Worm (Caenorhabditis elegans) whole organism, L3 larva: ENCODE results near the gene ZK287.4.

Experiments used
- R02D3.7 ChIP-seq: fragments of 150-350 bp; optimal IDR thresholded peaks from 2 replicates; lab custom pipeline; 2014; ENCODE audit warnings: missing biosample characterization, missing genetic modification characterization
- ZK546.5 ChIP-seq: sonication (generic microtip); optimal IDR thresholded peaks from 2 replicates; lab custom pipeline; 2017; ENCODE audit warnings: missing biosample characterization, missing genetic modification characterization
- aly-2 ChIP-seq: fragments of 150-350 bp; optimal IDR thresholded peaks from 2 replicates; lab custom pipeline; 2014; ENCODE audit warnings: missing biosample characterization, missing genetic modification characterization
- ceh-16 ChIP-seq: sonication (generic microtip); optimal IDR thresholded peaks from 2 replicates; lab custom pipeline; 2017; ENCODE audit warnings: missing biosample characterization, missing genetic modification characterization
- ceh-28 ChIP-seq: fragments of 150-350 bp; optimal IDR thresholded peaks from 2 replicates; lab custom pipeline; 2014; ENCODE audit warnings: missing biosample characterization, missing genetic modification reagents, missing genetic modification characterization
- ceh-82 ChIP-seq: fragments of 150-350 bp; optimal IDR thresholded peaks from 2 replicates; lab custom pipeline; 2014; ENCODE audit warnings: missing biosample characterization, missing genetic modification characterization
- ceh-9 ChIP-seq: sonication (generic microtip); optimal IDR thresholded peaks from 2 replicates; lab custom pipeline; 2018; ENCODE audit warnings: missing biosample characterization, missing genetic modification characterization
- daf-12 ChIP-seq: fragments of 150-350 bp; optimal IDR thresholded peaks from 2 replicates; lab custom pipeline; 2014; ENCODE audit warnings: missing biosample characterization, missing genetic modification reagents, missing genetic modification characterization
- egl-27 ChIP-seq: sonication (generic microtip); optimal IDR thresholded peaks from 4 replicates; lab custom pipeline; 2017; ENCODE audit warnings: missing biosample characterization, missing genetic modification reagents, missing genetic modification characterization
- egl-5 ChIP-seq: fragments of 150-350 bp; optimal IDR thresholded peaks from 2 replicates; lab custom pipeline; 2017; ENCODE audit warnings: missing biosample characterization, missing genetic modification reagents, missing genetic modification characterization, inconsistent platforms
- elt-1 ChIP-seq: fragments of 150-350 bp; optimal IDR thresholded peaks from 2 replicates; lab custom pipeline; 2014; ENCODE audit warnings: missing biosample characterization, missing genetic modification characterization
- elt-2 ChIP-seq: sonication (generic microtip); optimal IDR thresholded peaks from 2 replicates; lab custom pipeline; 2016; ENCODE audit warnings: missing genetic modification reagents, mild to moderate bottlenecking, missing genetic modification characterization, missing compliant biosample characterization
- elt-3 ChIP-seq, 3 experiments: fragments of 150-350 bp in 1 of 3; sonication (generic microtip) in 2 of 3; optimal IDR thresholded peaks; 2 replicates in 2 of 3; 4 replicates in 1 of 3; lab custom pipeline; 2014 to 2017; ENCODE audit warnings: missing biosample characterization in 3 of 3, missing genetic modification characterization in 3 of 3
- eor-1 ChIP-seq, 2 experiments: fragments of 150-350 bp; optimal IDR thresholded peaks; 2 replicates each; lab custom pipeline; 2014 to 2018; ENCODE audit warnings: missing biosample characterization in 2 of 2, missing genetic modification characterization in 2 of 2
- fkh-10 ChIP-seq: sonication (generic microtip); optimal IDR thresholded peaks from 2 replicates; lab custom pipeline; 2017; ENCODE audit warnings: missing biosample characterization, missing genetic modification reagents, missing genetic modification characterization
- fkh-2 ChIP-seq: fragments of 150-350 bp; optimal IDR thresholded peaks from 2 replicates; lab custom pipeline; 2014; ENCODE audit warnings: missing biosample characterization, missing genetic modification reagents, missing genetic modification characterization
- fos-1 ChIP-seq: fragments of 150-350 bp; optimal IDR thresholded peaks from 2 replicates; lab custom pipeline; 2014; ENCODE audit warnings: missing biosample characterization, missing genetic modification characterization
- hmg-11 ChIP-seq: sonication (generic microtip); optimal IDR thresholded peaks from 2 replicates; lab custom pipeline; 2016; ENCODE audit warnings: missing genetic modification characterization, missing compliant biosample characterization
- jun-1 ChIP-seq: fragments of 150-350 bp; optimal IDR thresholded peaks from 2 replicates; lab custom pipeline; 2014; ENCODE audit warnings: missing biosample characterization, missing genetic modification reagents, missing genetic modification characterization
- lin-15B ChIP-seq: fragments of 150-350 bp; optimal IDR thresholded peaks from 2 replicates; lab custom pipeline; 2014; ENCODE audit warnings: missing biosample characterization, missing genetic modification characterization
- lin-39 ChIP-seq: fragments of 150-350 bp; optimal IDR thresholded peaks from 2 replicates; lab custom pipeline; 2018; ENCODE audit warnings: missing biosample characterization, missing genetic modification reagents, missing genetic modification characterization
- lsy-12 ChIP-seq: sonication (generic microtip); optimal IDR thresholded peaks from 2 replicates; lab custom pipeline; 2016; ENCODE audit warnings: mild to moderate bottlenecking, missing genetic modification characterization, missing compliant biosample characterization
- mdl-1 ChIP-seq: fragments of 150-350 bp; optimal IDR thresholded peaks from 2 replicates; lab custom pipeline; 2014; ENCODE audit warnings: missing biosample characterization, missing genetic modification characterization
- mml-1 ChIP-seq: fragments of 150-350 bp; sonication (generic microtip); optimal IDR thresholded peaks from 3 replicates; lab custom pipeline; 2014; ENCODE audit warnings: missing biosample characterization, missing genetic modification characterization
- nfya-1 ChIP-seq: sonication (generic microtip); optimal IDR thresholded peaks from 2 replicates; lab custom pipeline; 2017; ENCODE audit warnings: missing genetic modification characterization, mild to moderate bottlenecking, missing compliant biosample characterization, antibody characterized with exemption, moderate library complexity; ENCODE audit not compliant: insufficient read depth
- nhr-11 ChIP-seq: fragments of 150-350 bp; optimal IDR thresholded peaks from 2 replicates; lab custom pipeline; 2014; ENCODE audit warnings: missing biosample characterization, missing genetic modification characterization
- nhr-25 ChIP-seq: sonication (generic microtip); optimal IDR thresholded peaks from 2 replicates; lab custom pipeline; 2017; ENCODE audit warnings: missing biosample characterization, missing genetic modification characterization
- nhr-28 ChIP-seq: fragments of 150-350 bp; optimal IDR thresholded peaks from 2 replicates; lab custom pipeline; 2014; ENCODE audit warnings: missing biosample characterization, missing genetic modification characterization
- nhr-43 ChIP-seq: sonication (generic microtip); optimal IDR thresholded peaks from 2 replicates; lab custom pipeline; 2016; ENCODE audit warnings: mild to moderate bottlenecking, missing genetic modification characterization, missing compliant biosample characterization; ENCODE audit not compliant: poor library complexity, severe bottlenecking
- nhr-76 ChIP-seq: fragments of 150-350 bp; sonication (generic microtip); optimal IDR thresholded peaks from 5 replicates; lab custom pipeline; 2014; ENCODE audit warnings: missing biosample characterization, missing genetic modification characterization
- nhr-77 ChIP-seq: fragments of 150-350 bp; optimal IDR thresholded peaks from 2 replicates; lab custom pipeline; 2014; ENCODE audit warnings: missing biosample characterization, missing genetic modification characterization
- pha-4 ChIP-seq: fragments of 150-350 bp; optimal IDR thresholded peaks from 2 replicates; lab custom pipeline; 2014; ENCODE audit warnings: missing biosample characterization, missing genetic modification reagents, missing genetic modification characterization
- pqm-1 ChIP-seq: fragments of 150-350 bp; optimal IDR thresholded peaks from 2 replicates; lab custom pipeline; 2017; ENCODE audit warnings: missing biosample characterization, missing genetic modification characterization, inconsistent platforms
- snpc-4 ChIP-seq: fragments of 150-350 bp; optimal IDR thresholded peaks from 2 replicates; lab custom pipeline; 2014; ENCODE audit warnings: missing biosample characterization, missing genetic modification characterization
- tbx-2 ChIP-seq: sonication (generic microtip); optimal IDR thresholded peaks from 2 replicates; lab custom pipeline; 2016; ENCODE audit warnings: mild to moderate bottlenecking, missing genetic modification characterization, missing compliant biosample characterization
- unc-39 ChIP-seq: sonication (generic microtip); optimal IDR thresholded peaks from 4 replicates; lab custom pipeline; 2017; ENCODE audit warnings: missing biosample characterization, missing genetic modification characterization
- unc-62 ChIP-seq: fragments of 150-350 bp; sonication (generic microtip); optimal IDR thresholded peaks from 4 replicates; lab custom pipeline; 2014; ENCODE audit warnings: missing biosample characterization, missing genetic modification reagents, missing genetic modification characterization
- ztf-11 ChIP-seq: fragments of 150-350 bp; optimal IDR thresholded peaks from 2 replicates; lab custom pipeline; 2014; ENCODE audit warnings: missing biosample characterization, missing genetic modification characterization
- ztf-4 ChIP-seq: fragments of 150-350 bp; optimal IDR thresholded peaks from 2 replicates; lab custom pipeline; 2014; ENCODE audit warnings: missing biosample characterization, missing genetic modification characterization

ZK287.4 gene

ce11 chrV:9712418-9713173, 27.1 kb upstream of the ZK287.4 start:
- TF ChIP-seq fkh-2 (tag; lab: Kevin White, UChicago) (no peak), pqm-1 (peak; percentile 32), elt-2 (tag; lab: Kevin White, UChicago) (peak; percentile 59), jun-1 (tag; lab: Kevin White, UChicago) (peak; percentile 39)

ce11 chrV:9711174-9711573, 25.7 kb upstream of the ZK287.4 start:
- TF ChIP-seq lsy-12 (tag; lab: Kevin White, UChicago) (no peak), pha-4 (tag; lab: Kevin White, UChicago) (peak; percentile 15), egl-5 (tag; lab: Kevin White, UChicago) (no peak), pqm-1 (peak; percentile 79), elt-1 (tag; lab: Kevin White, UChicago) (no peak), ztf-4 (tag; lab: Kevin White, UChicago) (no peak), unc-62 (GFP tag; lab: Kevin White, UChicago) (no peak), elt-2 (tag; lab: Kevin White, UChicago) (peak; percentile 71), ceh-28 (tag; lab: Kevin White, UChicago) (no peak), daf-12 (tag; lab: Kevin White, UChicago) (no peak), R02D3.7 (no peak), elt-3 (tag; optimal IDR thresholded peaks at IDR 0.05; lab: Kevin White, UChicago) (no peak), nhr-43 (tag; lab: Kevin White, UChicago) (no peak)

- TF ChIP-seq jun-1 (tag; lab: Kevin White, UChicago): no peak
- peak; percentile 32 for TF ChIP-seq elt-2 (tag; lab: Kevin White, UChicago)
- TF ChIP-seq pha-4 (tag; lab: Kevin White, UChicago): peak; percentile 61
- peak; percentile 19 for TF ChIP-seq pqm-1
- TF ChIP-seq fkh-2 (tag; lab: Kevin White, UChicago): no peak
- TF ChIP-seq ceh-16 (tag; lab: Kevin White, UChicago): no peak
Observed at ce11 chrV:9709747-9710146, 24.3 kb upstream of the ZK287.4 start, which contains the start of gene tag-120. Gene tag-120 (minus strand): TSS chrV:9709814.

- TF ChIP-seq mml-1 (tag; lab: Kevin White, UChicago): no peak
- no peak for TF ChIP-seq ceh-28 (tag; lab: Kevin White, UChicago)
- TF ChIP-seq ZK546.5 (tag; lab: Kevin White, UChicago): no peak
- TF ChIP-seq fos-1 (tag; lab: Kevin White, UChicago): no peak
- TF ChIP-seq eor-1 (tag; optimal IDR thresholded peaks at IDR 0.05; lab: Kevin White, UChicago): no peak
- no peak for TF ChIP-seq fkh-2 (tag; lab: Kevin White, UChicago)
- TF ChIP-seq ztf-11 (tag; lab: Kevin White, UChicago): no peak
- no peak for TF ChIP-seq aly-2 (tag; lab: Kevin White, UChicago)
- TF ChIP-seq fkh-10 (GFP tag; lab: Kevin White, UChicago): no peak
- TF ChIP-seq nhr-28 (tag; lab: Kevin White, UChicago): no peak
- no peak for TF ChIP-seq egl-5 (tag; lab: Kevin White, UChicago)
- TF ChIP-seq daf-12 (tag; lab: Kevin White, UChicago): no peak
- no peak for TF ChIP-seq hmg-11 (tag; lab: Kevin White, UChicago)
- TF ChIP-seq lin-39 (tag; lab: Kevin White, UChicago): no peak
- TF ChIP-seq lsy-12 (tag; lab: Kevin White, UChicago): no peak
- TF ChIP-seq pha-4 (tag; lab: Kevin White, UChicago): no peak
Observed at ce11 chrV:9706592-9706991, 21.1 kb upstream of the ZK287.4 start.

- peak; percentile 32 for TF ChIP-seq lin-15B
- no peak for TF ChIP-seq egl-27
- no peak for TF ChIP-seq ztf-4 (tag; lab: Kevin White, UChicago)
- peak; percentile 80 for TF ChIP-seq lin-39 (tag; lab: Kevin White, UChicago)
- TF ChIP-seq egl-5 (tag; lab: Kevin White, UChicago): peak; percentile 59
- no peak for TF ChIP-seq ceh-82 (tag; lab: Kevin White, UChicago)
- no peak for TF ChIP-seq nhr-11 (tag; lab: Kevin White, UChicago)
- no peak for TF ChIP-seq nhr-43 (tag; lab: Kevin White, UChicago)
- TF ChIP-seq mml-1 (tag; lab: Kevin White, UChicago): no peak
- TF ChIP-seq elt-1 (tag; lab: Kevin White, UChicago): peak; percentile 13
- TF ChIP-seq elt-3 (tag; optimal IDR thresholded peaks at IDR 0.05; lab: Kevin White, UChicago): no peak
- no peak for TF ChIP-seq nhr-76 (tag; lab: Kevin White, UChicago)
- peak; percentile 64 for TF ChIP-seq nfya-1
- TF ChIP-seq elt-2 (tag; lab: Kevin White, UChicago): no peak
- no peak for TF ChIP-seq mdl-1
- TF ChIP-seq pqm-1: no peak
- no peak for TF ChIP-seq ceh-9
- TF ChIP-seq nhr-25 (tag; lab: Kevin White, UChicago): peak; percentile 65
- peak; percentile 7 for TF ChIP-seq snpc-4 (tag; lab: Kevin White, UChicago)
- no peak for TF ChIP-seq eor-1 (tag; optimal IDR thresholded peaks at IDR 0.05; lab: Kevin White, UChicago)
- peak; percentile 70 for TF ChIP-seq ceh-28 (tag; lab: Kevin White, UChicago)
- peak; percentile 48 for TF ChIP-seq pha-4 (tag; lab: Kevin White, UChicago)
- TF ChIP-seq unc-62 (GFP tag; lab: Kevin White, UChicago): no peak
- TF ChIP-seq aly-2 (tag; lab: Kevin White, UChicago): no peak
- no peak for TF ChIP-seq nhr-77
- no peak for TF ChIP-seq tbx-2
- TF ChIP-seq unc-39 (tag; lab: Kevin White, UChicago): no peak
Observed at ce11 chrV:9704399-9704798, 18.9 kb upstream of the ZK287.4 start.
